Worm (Caenorhabditis elegans) whole organism, mixed stage, embryonic: ENCODE data around the gene abu-9.

ENCODE experiments used
- elt-3 ChIP-seq: fragments of 150-350 bp; optimal IDR thresholded peaks from 2 replicates; lab custom pipeline; 2014; ENCODE audit warnings: missing biosample characterization, missing genetic modification characterization
- lin-13 ChIP-seq: fragments of 150-350 bp; optimal IDR thresholded peaks from 2 replicates; lab custom pipeline; 2014; ENCODE audit warnings: missing biosample characterization, missing genetic modification characterization
- lsy-2 ChIP-seq: fragments of 150-350 bp; optimal IDR thresholded peaks from 2 replicates; lab custom pipeline; 2014; ENCODE audit warnings: missing biosample characterization, missing genetic modification characterization
- nhr-12 ChIP-seq: fragments of 150-350 bp; optimal IDR thresholded peaks from 2 replicates; lab custom pipeline; 2014; ENCODE audit warnings: missing biosample characterization, missing genetic modification characterization
- nhr-76 ChIP-seq: sonication (generic microtip); optimal IDR thresholded peaks from 2 replicates; lab custom pipeline; 2017; ENCODE audit warnings: missing biosample characterization, missing genetic modification characterization
- pha-4 ChIP-seq: fragments of 150-350 bp; optimal IDR thresholded peaks from 2 replicates; lab custom pipeline; 2018; ENCODE audit warnings: missing biosample characterization, missing genetic modification reagents, missing genetic modification characterization
- snpc-4 ChIP-seq: fragments of 150-350 bp; optimal IDR thresholded peaks from 2 replicates; lab custom pipeline; 2014; ENCODE audit warnings: missing biosample characterization, missing genetic modification characterization
- tbx-8 ChIP-seq: fragments of 200-800 bp; sonication (Bioruptor generic); optimal IDR thresholded peaks from 2 replicates; lab custom pipeline; 2018; ENCODE audit warnings: mild to moderate bottlenecking, missing genetic modification characterization, moderate library complexity, missing compliant biosample characterization
- ztf-11 ChIP-seq: fragments of 150-350 bp; optimal IDR thresholded peaks from 2 replicates; lab custom pipeline; 2014; ENCODE audit warnings: missing biosample characterization, missing genetic modification characterization

- no peak for TF ChIP-seq pha-4 (tag; lab: Kevin White, UChicago)
- no peak for TF ChIP-seq snpc-4 (tag; lab: Kevin White, UChicago)
- no peak for TF ChIP-seq lin-13 (tag; lab: Kevin White, UChicago)
- no peak for TF ChIP-seq nhr-12 (tag; lab: Kevin White, UChicago)
- TF ChIP-seq ztf-11 (tag; lab: Kevin White, UChicago) = no peak
- no peak for TF ChIP-seq tbx-8 (GFP tag; lab: Kevin White, UChicago)
- TF ChIP-seq nhr-76 (tag; lab: Kevin White, UChicago) = no peak
- TF ChIP-seq lsy-2 (tag; lab: Kevin White, UChicago) = no peak
- TF ChIP-seq elt-3 (tag; lab: Kevin White, UChicago) = no peak
These were observed 24.3 kb downstream of the abu-9 start, which contains the start of gene drd-5 for ce11 chrX:8346248-8346647.
